Worm (Caenorhabditis elegans): ENCODE data around the gene F44E5.4.

F44E5.4 gene

ce11 chrII:11756684-11757107 lies 2.4 kb downstream of the F44E5.4 start (continued):
- TF ChIP-seq daf-19 (GFP tag; conservative IDR thresholded peaks at IDR 0.05) (peak; percentile 95; the same call in 1 of the 2 replicates), unc-130 (GFP tag; optimal IDR thresholded peaks at IDR 0.05) (no peak), Y105C5A.15 (GFP tag; IDR thresholded peaks at IDR 0.05) (no peak), snpc-1.2 (GFP tag; IDR thresholded peaks at IDR 0.05) (peak; percentile 81), dmd-6 (GFP tag; IDR thresholded peaks at IDR 0.05) (peak; percentile 69), jun-1 (tag; optimal IDR thresholded peaks at IDR 0.05) (no peak), madf-9 (GFP tag; conservative IDR thresholded peaks at IDR 0.05) (0 out of 2 replicates have a peak, but pooled peaks have one; percentile 2), Y5F2A.4 (GFP tag; optimal IDR thresholded peaks at IDR 0.05) (no peak), mxl-3 (GFP tag; optimal IDR thresholded peaks at IDR 0.05) (no peak), ceh-62 (tag; optimal IDR thresholded peaks at IDR 0.05) (no peak)

ce11 chrII:11753186-11753585 lies 5.9 kb downstream of the F44E5.4 start:
- TF ChIP-seq nhr-102 (tag; optimal IDR thresholded peaks at IDR 0.05), result no peak
- peak; percentile 88 for TF ChIP-seq aha-1 (tag)
- TF ChIP-seq lir-3 (tag; optimal IDR thresholded peaks at IDR 0.05), result no peak
- no peak for TF ChIP-seq daf-16 (GFP tag; optimal IDR thresholded peaks at IDR 0.05)
- no peak for TF ChIP-seq daf-16 (tag; optimal IDR thresholded peaks at IDR 0.05)
- TF ChIP-seq ztf-7 (tag; optimal IDR thresholded peaks at IDR 0.05), result no peak
- TF ChIP-seq madf-5 (GFP tag; IDR thresholded peaks at IDR 0.05), result no peak
- TF ChIP-seq jun-1 (tag; optimal IDR thresholded peaks at IDR 0.05), result no peak
- TF ChIP-seq lin-13 (GFP tag; optimal IDR thresholded peaks at IDR 0.05), result no peak
- TF ChIP-seq gei-8 (GFP tag; optimal IDR thresholded peaks at IDR 0.05), result no peak
- 0 out of 2 replicates have a peak, but pooled peaks have one; percentile 17 for TF ChIP-seq egl-43 (GFP tag; IDR thresholded peaks at IDR 0.05)
- TF ChIP-seq nhr-10 (tag; optimal IDR thresholded peaks at IDR 0.05), result no peak
- no peak for TF ChIP-seq mep-1 (tag; optimal IDR thresholded peaks at IDR 0.05)
- no peak for TF ChIP-seq Y105C5A.15 (GFP tag; IDR thresholded peaks at IDR 0.05)

- TF ChIP-seq hlh-11 (tag; optimal IDR thresholded peaks at IDR 0.05) (peak; percentile 8), ceh-82 (tag; optimal IDR thresholded peaks at IDR 0.05) (no peak), lsy-2 (tag; optimal IDR thresholded peaks at IDR 0.05) (peak; percentile 53 to 61), ceh-20 (GFP tag; IDR thresholded peaks at IDR 0.05) (no peak), ztf-7 (tag; optimal IDR thresholded peaks at IDR 0.05) (no peak), lin-13 (GFP tag; optimal IDR thresholded peaks at IDR 0.05) (no peak), hmg-1.1 (GFP tag; IDR thresholded peaks at IDR 0.05) (0 out of 2 replicates have a peak, but pooled peaks have one; percentile 48), F26F4.8 (GFP tag; conservative IDR thresholded peaks at IDR 0.05) (no peak), tra-1 (GFP tag; IDR thresholded peaks at IDR 0.05) (no peak), fkh-10 (GFP tag; optimal IDR thresholded peaks at IDR 0.05) (peak; percentile 46), dve-1 (tag; optimal IDR thresholded peaks at IDR 0.05; ENCODE audit: insufficient read depth) (no peak), zip-11 (GFP tag; IDR thresholded peaks at IDR 0.05) (no peak), rbr-2 (tag; optimal IDR thresholded peaks at IDR 0.05) (peak; percentile 13), dmd-8 (GFP tag; IDR thresholded peaks at IDR 0.05) (no peak), ZK546.5 (tag; optimal IDR thresholded peaks at IDR 0.05) (no peak), set-16 (GFP tag; IDR thresholded peaks at IDR 0.05) (peak; percentile 59), unc-130 (GFP tag; optimal IDR thresholded peaks at IDR 0.05) (no peak), R02D3.7 (tag; optimal IDR thresholded peaks at IDR 0.05) (no peak), lin-15B (tag; optimal IDR thresholded peaks at IDR 0.05) (no peak), ceh-62 (tag; optimal IDR thresholded peaks at IDR 0.05) (no peak), ctbp-1 (GFP tag; IDR thresholded peaks at IDR 0.05) (0 out of 2 replicates have a peak, but pooled peaks have one; percentile 12), nhr-77 (tag; optimal IDR thresholded peaks at IDR 0.05) (no peak), nhr-41 (GFP tag; IDR thresholded peaks at IDR 0.05) (no peak), mes-2 (tag; optimal IDR thresholded peaks at IDR 0.05; ENCODE audit: poor library complexity, severe bottlenecking) (peak; percentile 38), Y75B8A.6 (GFP tag; IDR thresholded peaks at IDR 0.05) (no peak), mep-1 (tag; optimal IDR thresholded peaks at IDR 0.05) (peak; percentile 64), dmd-9 (GFP tag; IDR thresholded peaks at IDR 0.05) (no peak), F49E8.2 (tag; optimal IDR thresholded peaks at IDR 0.05; ENCODE audit: borderline replicate concordance) (no peak), attf-4 (tag; optimal IDR thresholded peaks at IDR 0.05) (no peak), saeg-2 (GFP tag; IDR thresholded peaks at IDR 0.05) (no peak), lin-39 (tag; optimal IDR thresholded peaks at IDR 0.05) (no peak)
Observed at ce11 chrII:11751615-11752174, 7.4 kb downstream of the F44E5.4 start.
